Fruit fly (Drosophila melanogaster): ENCODE data around the gene Dab.
A peak's percentile ranks its signal among the peaks of the same experiment; 100 is the strongest.

Gene Dab

dm6 chr3L:16670195-16670594 lies 41.7 kb upstream of the Dab start:
- TF ChIP-seq dysf (GFP tag; IDR thresholded peaks at IDR 0.05), result no peak
- peak; percentile 54 for TF ChIP-seq pfk (GFP tag; optimal IDR thresholded peaks at IDR 0.05)
- no peak for TF ChIP-seq CG7372 (GFP tag; IDR thresholded peaks at IDR 0.05)
- no peak for TF ChIP-seq CG2678 (tag; optimal IDR thresholded peaks at IDR 0.05)
- TF ChIP-seq CG13624 (GFP tag; optimal IDR thresholded peaks at IDR 0.05), result no peak
- no peak for TF ChIP-seq Dfd (GFP tag; optimal IDR thresholded peaks at IDR 0.05)
- no peak for TF ChIP-seq maf-S (GFP tag; optimal IDR thresholded peaks at IDR 0.05)
- no peak for TF ChIP-seq peb (GFP tag; IDR thresholded peaks at IDR 0.05)
- TF ChIP-seq fd64A (GFP tag; optimal IDR thresholded peaks at IDR 0.05), result peak; percentile 11
- TF ChIP-seq Doc3 (GFP tag; IDR thresholded peaks at IDR 0.05; ENCODE audit: partially characterized antibody), result no peak
- TF ChIP-seq CG15696 (tag; optimal IDR thresholded peaks at IDR 0.05), result no peak
- peak; percentile 12 for TF ChIP-seq CG13424 (tag; optimal IDR thresholded peaks at IDR 0.05)
- TF ChIP-seq CG6854 (GFP tag; optimal IDR thresholded peaks at IDR 0.05), result no peak
- no peak for TF ChIP-seq grau (tag; optimal IDR thresholded peaks at IDR 0.05)
- TF ChIP-seq Hr51 (GFP tag; optimal IDR thresholded peaks at IDR 0.05), result no peak
- no peak for TF ChIP-seq D (optimal IDR thresholded peaks at IDR 0.05)
- no peak for TF ChIP-seq D (GFP tag; optimal IDR thresholded peaks at IDR 0.05)
- peak; percentile 20; the same call in 1 of the 2 replicates for TF ChIP-seq Rfx (GFP tag; IDR thresholded peaks at IDR 0.05)
- peak; percentile 89 for TF ChIP-seq lab (GFP tag; optimal IDR thresholded peaks at IDR 0.05)
- no peak for TF ChIP-seq aop (GFP tag; IDR thresholded peaks at IDR 0.05)
- no peak for TF ChIP-seq CG7556 (GFP tag; optimal IDR thresholded peaks at IDR 0.05)
- TF ChIP-seq Xbp1 (GFP tag; optimal IDR thresholded peaks at IDR 0.05), result no peak
- no peak for TF ChIP-seq lov (optimal IDR thresholded peaks at IDR 0.05)
- no peak for TF ChIP-seq lov (GFP tag; IDR thresholded peaks at IDR 0.05)
- no peak for TF ChIP-seq PHDP (tag; optimal IDR thresholded peaks at IDR 0.05)
- TF ChIP-seq trem (tag; optimal IDR thresholded peaks at IDR 0.05), result no peak
- TF ChIP-seq sob (GFP tag; IDR thresholded peaks at IDR 0.05), result no peak
- TF ChIP-seq gsb (GFP tag; IDR thresholded peaks at IDR 0.05), result no peak
- no peak for TF ChIP-seq C15 (GFP tag; IDR thresholded peaks at IDR 0.05)
- no peak for TF ChIP-seq dmrt99B (tag; optimal IDR thresholded peaks at IDR 0.05)
- TF ChIP-seq CG17612 (GFP tag; IDR thresholded peaks at IDR 0.05), result no peak
- TF ChIP-seq ATbp (GFP tag; optimal IDR thresholded peaks at IDR 0.05), result peak; percentile 52
- TF ChIP-seq hkb (optimal IDR thresholded peaks at IDR 0.05), result no peak
- peak; percentile 25; the same call in 1 of the 2 replicates for TF ChIP-seq hkb (GFP tag; IDR thresholded peaks at IDR 0.05)
- TF ChIP-seq Optix (GFP tag; IDR thresholded peaks at IDR 0.05), result no peak
- TF ChIP-seq zen2 (GFP tag; IDR thresholded peaks at IDR 0.05; ENCODE audit: partially characterized antibody), result no peak
- TF ChIP-seq CG8388 (GFP tag; optimal IDR thresholded peaks at IDR 0.05), result no peak
- TF ChIP-seq dimm (GFP tag; IDR thresholded peaks at IDR 0.05), result no peak
- no peak for TF ChIP-seq Hr78 (GFP tag; optimal IDR thresholded peaks at IDR 0.05)
- no peak for TF ChIP-seq Hmx (GFP tag; optimal IDR thresholded peaks at IDR 0.05)
- TF ChIP-seq Meics (GFP tag; optimal IDR thresholded peaks at IDR 0.05), result peak; percentile 8
- TF ChIP-seq CG17912 (GFP tag; optimal IDR thresholded peaks at IDR 0.05), result peak; percentile 46
- 0 out of 2 replicates have a peak, but pooled peaks have one; percentile 25 for TF ChIP-seq CG11247 (GFP tag; IDR thresholded peaks at IDR 0.05)
- TF ChIP-seq btn (GFP tag; optimal IDR thresholded peaks at IDR 0.05), result no peak
- TF ChIP-seq CG7745 (tag; optimal IDR thresholded peaks at IDR 0.05), result peak; percentile 10
- 0 out of 3 replicates have a peak, but pooled peaks have one; percentile 13 for TF ChIP-seq Mrtf (GFP tag; IDR thresholded peaks at IDR 0.05)
- TF ChIP-seq inv (GFP tag; IDR thresholded peaks at IDR 0.05; ENCODE audit: partially characterized antibody), result no peak
- TF ChIP-seq HLH3B (GFP tag; IDR thresholded peaks at IDR 0.05), result 0 out of 2 replicates have a peak, but pooled peaks have one; percentile 21
- no peak for TF ChIP-seq CG7928 (GFP tag; optimal IDR thresholded peaks at IDR 0.05)
- no peak for TF ChIP-seq CG10431 (GFP tag; optimal IDR thresholded peaks at IDR 0.05)
- no peak for TF ChIP-seq CG15479 (GFP tag; optimal IDR thresholded peaks at IDR 0.05)
